Fruit fly (Drosophila melanogaster) whole organism, embryonic: ENCODE measurements around the gene Kyat.

Experiments
- Blimp-1 ChIP-seq: fragments of 200-800 bp; sonication (Bioruptor generic); optimal IDR thresholded peaks from 3 replicates; lab custom pipeline; 2018; ENCODE audit warnings: missing biosample characterization, missing genetic modification characterization, mild to moderate bottlenecking, moderate library complexity, missing genetic modification reagents
- CG1024 ChIP-seq: fragments of 200-800 bp; sonication (Bioruptor generic); IDR thresholded peaks from 2 replicates; pipeline ENCODE4 v1.3.6; 2022; ENCODE audit warnings: missing biosample characterization, missing genetic modification characterization
- CG10274 ChIP-seq: fragments of 200-800 bp; sonication (Bioruptor generic); optimal IDR thresholded peaks from 3 replicates; lab custom pipeline; 2017; ENCODE audit warnings: missing biosample characterization, mild to moderate bottlenecking, missing genetic modification characterization
- CG12391 ChIP-seq: fragments of 200-800 bp; sonication (Bioruptor generic); optimal IDR thresholded peaks from 3 replicates; lab custom pipeline; 2018; ENCODE audit warnings: missing biosample characterization, mild to moderate bottlenecking, missing genetic modification characterization, moderate library complexity
- CG14710 ChIP-seq: fragments of 200-800 bp; sonication (Bioruptor generic); optimal IDR thresholded peaks from 3 replicates; lab custom pipeline; 2019; ENCODE audit warnings: missing biosample characterization, mild to moderate bottlenecking, missing genetic modification characterization, moderate library complexity
- CG15073 ChIP-seq: fragments of 200-800 bp; sonication (Bioruptor generic); optimal IDR thresholded peaks from 2 replicates; lab custom pipeline; 2016; ENCODE audit warnings: missing biosample characterization, missing genetic modification characterization
- CG1647 ChIP-seq: fragments of 200-800 bp; sonication (Bioruptor generic); optimal IDR thresholded peaks from 3 replicates; lab custom pipeline; 2016; ENCODE audit warnings: missing biosample characterization, missing genetic modification characterization
- CG16863 ChIP-seq: fragments of 200-800 bp; sonication (Bioruptor generic); optimal IDR thresholded peaks from 3 replicates; lab custom pipeline; 2016; ENCODE audit warnings: missing biosample characterization, missing genetic modification characterization
- CG17359 ChIP-seq: fragments of 200-800 bp; sonication (Bioruptor generic); optimal IDR thresholded peaks from 3 replicates; lab custom pipeline; 2018; ENCODE audit warnings: missing biosample characterization, mild to moderate bottlenecking, missing genetic modification characterization, moderate library complexity
- CG32767 ChIP-seq: fragments of 200-800 bp; sonication (Bioruptor generic); IDR thresholded peaks from 2 replicates; pipeline ENCODE4 v1.3.6; 2022; ENCODE audit warnings: missing biosample characterization, missing genetic modification characterization
- CG34224 ChIP-seq: fragments of 200-800 bp; sonication (Bioruptor generic); IDR thresholded peaks from 3 replicates; pipeline ENCODE4 v1.3.6; 2022; ENCODE audit warnings: missing biosample characterization, missing genetic modification characterization; ENCODE audit not compliant: partially characterized antibody
- CG3995 ChIP-seq: fragments of 200-800 bp; sonication (Bioruptor generic); optimal IDR thresholded peaks from 3 replicates; lab custom pipeline; 2016; ENCODE audit warnings: missing biosample characterization, missing genetic modification characterization
- CG5180 ChIP-seq: fragments of 200-800 bp; sonication (Bioruptor generic); optimal IDR thresholded peaks from 3 replicates; lab custom pipeline; 2017; ENCODE audit warnings: missing biosample characterization, missing genetic modification characterization, mild to moderate bottlenecking, moderate library complexity, missing genetic modification reagents
- CG6175 ChIP-seq: fragments of 200-800 bp; sonication (Bioruptor generic); IDR thresholded peaks from 3 replicates; pipeline ENCODE4 v1.3.6; 2022; ENCODE audit warnings: missing biosample characterization, missing genetic modification characterization
- CG6689 ChIP-seq: fragments of 200-800 bp; sonication (Bioruptor generic); IDR thresholded peaks from 2 replicates; pipeline ENCODE4 v1.3.6; 2022; ENCODE audit warnings: missing biosample characterization, missing genetic modification characterization
- CG6765 ChIP-seq: fragments of 200-800 bp; sonication (Bioruptor generic); optimal IDR thresholded peaks from 3 replicates; lab custom pipeline; 2017; ENCODE audit warnings: missing biosample characterization, mild to moderate bottlenecking, missing genetic modification characterization
- CG7271 ChIP-seq: fragments of 200-800 bp; sonication (Bioruptor generic); optimal IDR thresholded peaks from 2 replicates; lab custom pipeline; 2018; ENCODE audit warnings: missing biosample characterization, mild to moderate bottlenecking, missing genetic modification characterization, moderate library complexity
- CG8765 ChIP-seq: fragments of 200-800 bp; sonication (Bioruptor generic); IDR thresholded peaks from 2 replicates; pipeline ENCODE4 v1.3.6; 2022; ENCODE audit warnings: missing biosample characterization, missing genetic modification characterization
- D19A ChIP-seq: fragments of 200-800 bp; optimal IDR thresholded peaks from 3 replicates; lab custom pipeline; 2019; ENCODE audit warnings: missing biosample characterization, mild to moderate bottlenecking, missing genetic modification characterization, moderate library complexity
- Fer1 ChIP-seq: fragments of 200-800 bp; sonication (Bioruptor generic); optimal IDR thresholded peaks from 2 replicates; lab custom pipeline; 2017; ENCODE audit warnings: missing biosample characterization, mild to moderate bottlenecking, missing genetic modification characterization
- Gug ChIP-seq: fragments of 200-800 bp; sonication (Bioruptor generic); IDR thresholded peaks from 4 replicates; pipeline ENCODE4 v1.3.6; 2022; ENCODE audit warnings: missing biosample characterization, missing genetic modification characterization
- Hr78 ChIP-seq, 2 experiments: fragments of 200-800 bp in 1 of 2; fragments of >200 bp in 1 of 2; sonication (Bioruptor generic) in 1 of 2; optimal IDR thresholded peaks; 2 replicates each; lab custom pipeline; 2017 to 2019; ENCODE audit warnings: missing biosample characterization in 2 of 2, missing genetic modification characterization in 2 of 2, mild to moderate bottlenecking in 1 of 2, moderate library complexity in 1 of 2
- Lhr ChIP-seq: fragments of 200-800 bp; sonication (Bioruptor generic); optimal IDR thresholded peaks from 3 replicates; lab custom pipeline; 2017; ENCODE audit warnings: mild to moderate bottlenecking, missing biosample characterization, missing genetic modification reagents, missing genetic modification characterization
- MBD-R2 ChIP-seq: fragments of 200-800 bp; sonication (Bioruptor generic); IDR thresholded peaks from 2 replicates; pipeline ENCODE4 v1.3.6; 2022; ENCODE audit warnings: missing biosample characterization, missing genetic modification characterization
- Med ChIP-seq: fragments of 200-800 bp; sonication (Bioruptor generic); peaks from one replicate; lab custom pipeline; 2016; ENCODE audit warnings: missing biosample characterization, missing genetic modification characterization, mild to moderate bottlenecking, inconsistent platforms, moderate library complexity
- Mes4 ChIP-seq: fragments of 200-800 bp; sonication (Bioruptor generic); optimal IDR thresholded peaks from 2 replicates; lab custom pipeline; 2016; ENCODE audit warnings: missing biosample characterization, missing genetic modification characterization
- NC2α ChIP-seq: fragments of 200-800 bp; sonication (Bioruptor generic); optimal IDR thresholded peaks from 2 replicates; lab custom pipeline; 2016; ENCODE audit warnings: missing biosample characterization, missing genetic modification characterization
- Ptx1 ChIP-seq: fragments of 200-800 bp; sonication (Bioruptor generic); IDR thresholded peaks from 2 replicates; pipeline ENCODE4 v1.3.6; 2022; ENCODE audit warnings: missing biosample characterization, missing genetic modification characterization
- Sox102F ChIP-seq: fragments of 200-800 bp; sonication (Bioruptor generic); optimal IDR thresholded peaks from 2 replicates; lab custom pipeline; 2018; ENCODE audit warnings: missing biosample characterization, mild to moderate bottlenecking, missing genetic modification characterization, moderate library complexity
- Trl ChIP-seq, 3 experiments: fragments of >200 bp in 2 of 3; fragments of 200-800 bp in 1 of 3; sonication (Bioruptor generic) in 1 of 3; optimal IDR thresholded peaks; 2 replicates in 1 of 3; 3 replicates in 2 of 3; lab custom pipeline; 2016 to 2017; ENCODE audit warnings: missing biosample characterization in 1 of 3, missing genetic modification characterization in 1 of 3
- YL-1 ChIP-seq: fragments of 200-800 bp; sonication (Bioruptor generic); optimal IDR thresholded peaks from 3 replicates; lab custom pipeline; 2017; ENCODE audit warnings: missing biosample characterization, mild to moderate bottlenecking, missing genetic modification characterization
- crp ChIP-seq, 2 experiments: fragments of 200-800 bp; sonication (Bioruptor generic); optimal IDR thresholded peaks; 2 replicates in 1 of 2; 3 replicates in 1 of 2; lab custom pipeline; 2017; ENCODE audit warnings: missing biosample characterization in 2 of 2, missing genetic modification characterization in 2 of 2, mild to moderate bottlenecking in 1 of 2, moderate library complexity in 1 of 2
- da ChIP-seq: fragments of 200-800 bp; sonication (Bioruptor generic); optimal IDR thresholded peaks from 2 replicates; lab custom pipeline; 2016; ENCODE audit warnings: missing biosample characterization, missing genetic modification characterization
- emc ChIP-seq: fragments of 200-800 bp; sonication (Bioruptor generic); optimal IDR thresholded peaks from 2 replicates; lab custom pipeline; 2016; ENCODE audit warnings: missing biosample characterization, missing genetic modification characterization
- ems ChIP-seq: fragments of 200-800 bp; sonication (Bioruptor generic); optimal IDR thresholded peaks from 3 replicates; lab custom pipeline; 2016; ENCODE audit warnings: missing biosample characterization, missing genetic modification characterization
- ham ChIP-seq: fragments of 200-800 bp; sonication (Bioruptor generic); IDR thresholded peaks from 2 replicates; pipeline ENCODE4 v1.3.6; 2022; ENCODE audit warnings: missing biosample characterization, missing genetic modification characterization
- knrl ChIP-seq: fragments of 200-800 bp; sonication (Bioruptor generic); IDR thresholded peaks from 3 replicates; pipeline ENCODE4 v1.3.6; 2022; ENCODE audit warnings: missing biosample characterization, missing genetic modification characterization; ENCODE audit not compliant: partially characterized antibody
- lab ChIP-seq: fragments of 200-800 bp; sonication (Bioruptor generic); optimal IDR thresholded peaks from 3 replicates; lab custom pipeline; 2017; ENCODE audit warnings: missing biosample characterization, missing genetic modification characterization, mild to moderate bottlenecking, moderate library complexity, missing genetic modification reagents
- nmo ChIP-seq: fragments of 200-800 bp; sonication (Bioruptor generic); optimal IDR thresholded peaks from 2 replicates; lab custom pipeline; 2018; ENCODE audit warnings: missing biosample characterization, mild to moderate bottlenecking, missing genetic modification characterization, moderate library complexity
- odd ChIP-seq: fragments of 200-800 bp; sonication (Bioruptor generic); optimal IDR thresholded peaks from 2 replicates; lab custom pipeline; 2017; ENCODE audit warnings: missing biosample characterization, mild to moderate bottlenecking, missing genetic modification characterization
- pb ChIP-seq: fragments of 200-800 bp; sonication (Bioruptor generic); optimal IDR thresholded peaks from 3 replicates; lab custom pipeline; 2016; ENCODE audit warnings: missing biosample characterization, missing genetic modification characterization
- pum ChIP-seq: fragments of 200-800 bp; sonication (Bioruptor generic); optimal IDR thresholded peaks from 2 replicates; lab custom pipeline; 2016; ENCODE audit warnings: missing biosample characterization, missing genetic modification characterization
- sens ChIP-seq: fragments of 200-800 bp; sonication (Bioruptor generic); peaks from one replicate; lab custom pipeline; 2016; ENCODE audit warnings: missing biosample characterization, missing genetic modification characterization
- shn ChIP-seq: fragments of 200-800 bp; sonication (Bioruptor generic); optimal IDR thresholded peaks from 3 replicates; lab custom pipeline; 2016; ENCODE audit warnings: missing biosample characterization, missing genetic modification characterization
- tio ChIP-seq: fragments of 200-800 bp; sonication (Bioruptor generic); optimal IDR thresholded peaks from 2 replicates; lab custom pipeline; 2017; ENCODE audit warnings: missing biosample characterization, missing genetic modification characterization, inconsistent platforms
- toy ChIP-seq: fragments of 200-800 bp; sonication (Bioruptor generic); IDR thresholded peaks from 2 replicates; pipeline ENCODE4 v1.3.6; 2022; ENCODE audit warnings: missing biosample characterization, missing genetic modification characterization
- wdn ChIP-seq: fragments of 200-800 bp; sonication (Bioruptor generic); IDR thresholded peaks from 2 replicates; pipeline ENCODE4 v1.3.6; 2022; ENCODE audit warnings: missing biosample characterization, missing genetic modification characterization
- zen ChIP-seq: fragments of 200-800 bp; sonication (Bioruptor generic); optimal IDR thresholded peaks from 3 replicates; lab custom pipeline; 2018; ENCODE audit warnings: missing biosample characterization, mild to moderate bottlenecking, missing genetic modification characterization, moderate library complexity

Gene Kyat

dm6 chr3R:11779357-11780018, 42.8 kb downstream of the Kyat start (continued):
- peak; percentile 95 for TF ChIP-seq nmo
- peak; percentile 99 for TF ChIP-seq D19A (tag; lab: Kevin White, UChicago)
- peak; percentile 16 for TF ChIP-seq ems (GFP tag; lab: Kevin White, UChicago)
- TF ChIP-seq CG10274 (GFP tag; lab: Kevin White, UChicago): peak; percentile 94
- no peak for TF ChIP-seq ham
- TF ChIP-seq CG14710 (tag; lab: Kevin White, UChicago): peak; percentile 89
- no peak for TF ChIP-seq knrl
- TF ChIP-seq MBD-R2 (GFP tag; lab: Robert Waterston, UW): no peak
- TF ChIP-seq CG15073 (GFP tag; lab: Kevin White, UChicago): peak; percentile 43
- TF ChIP-seq CG34224: no peak
- TF ChIP-seq CG12391 (tag; lab: Kevin White, UChicago): peak; percentile 87
- peak; percentile 39 for TF ChIP-seq pum (GFP tag; lab: Kevin White, UChicago)
- TF ChIP-seq da: no peak
- TF ChIP-seq Blimp-1 (GFP tag; lab: Kevin White, UChicago): no peak
- no peak for TF ChIP-seq pb (GFP tag; lab: Kevin White, UChicago)
- TF ChIP-seq sens: peak; percentile 98
- TF ChIP-seq tio (GFP tag; lab: Kevin White, UChicago): peak; percentile 79
- peak; percentile 63 for TF ChIP-seq odd (GFP tag; lab: Kevin White, UChicago)
- peak; percentile 48 for TF ChIP-seq shn (GFP tag; lab: Kevin White, UChicago)
- no peak for TF ChIP-seq CG6175 (GFP tag; lab: Robert Waterston, UW)
- TF ChIP-seq CG8765 (GFP tag; lab: Robert Waterston, UW): peak; percentile 32; the same call in 1 of the 2 replicates
- TF ChIP-seq Mes4: peak; percentile 76
- peak; percentile 46 for TF ChIP-seq CG1647
- no peak for TF ChIP-seq CG7271 (tag; lab: Kevin White, UChicago)
- TF ChIP-seq Ptx1 (GFP tag; lab: Robert Waterston, UW): peak; percentile 35; the same call in 1 of the 2 replicates
- no peak; the same call in none of the 2 replicates for TF ChIP-seq CG32767
- TF ChIP-seq toy (GFP tag; lab: Robert Waterston, UW): no peak
- peak; percentile 59 for TF ChIP-seq CG16863 (GFP tag; lab: Kevin White, UChicago)
- TF ChIP-seq lab (GFP tag; lab: Kevin White, UChicago): peak; percentile 14
- TF ChIP-seq Sox102F (GFP tag; lab: Kevin White, UChicago): peak; percentile 77
- peak in 1 of 2 experiments; percentile 14 for TF ChIP-seq Hr78 (GFP tag; optimal IDR thresholded peaks at IDR 0.05; lab: Kevin White, UChicago)
- TF ChIP-seq NC2α (GFP tag; lab: Kevin White, UChicago): peak; percentile 19
- TF ChIP-seq Med (GFP tag; lab: Kevin White, UChicago): peak; percentile 87
- TF ChIP-seq Gug (GFP tag; lab: Robert Waterston, UW): peak; percentile 63; the same call in 2 of the 4 replicates
- no peak for TF ChIP-seq CG5180 (GFP tag; lab: Kevin White, UChicago)
- TF ChIP-seq Fer1 (GFP tag; lab: Kevin White, UChicago): no peak
- peak; percentile 70 for TF ChIP-seq zen (tag; lab: Kevin White, UChicago)
- peak; percentile 74 for TF ChIP-seq Lhr (GFP tag; lab: Kevin White, UChicago)
- TF ChIP-seq CG1024 (GFP tag; lab: Robert Waterston, UW): 0 out of 2 replicates have a peak, but pooled peaks have one; percentile 26
- 0 out of 2 replicates have a peak, but pooled peaks have one; percentile 23 for TF ChIP-seq wdn (GFP tag; lab: Robert Waterston, UW)
- peak; percentile 71 for TF ChIP-seq CG17359 (tag; lab: Kevin White, UChicago)
- TF ChIP-seq crp (GFP tag; optimal IDR thresholded peaks at IDR 0.05; lab: Kevin White, UChicago): no peak
- no peak for TF ChIP-seq CG6765 (GFP tag; lab: Kevin White, UChicago)
- TF ChIP-seq Trl (optimal IDR thresholded peaks at IDR 0.05; lab: Kevin White, UChicago): peak in 1 of 2 experiments; percentile 91
- TF ChIP-seq Trl (GFP tag; optimal IDR thresholded peaks at IDR 0.05; lab: Kevin White, UChicago): peak; percentile 63
- TF ChIP-seq YL-1 (GFP tag; lab: Kevin White, UChicago): no peak
- TF ChIP-seq emc (GFP tag; lab: Kevin White, UChicago): no peak
- peak; percentile 48 for TF ChIP-seq CG6689 (GFP tag; lab: Robert Waterston, UW)
- TF ChIP-seq CG3995 (GFP tag; lab: Kevin White, UChicago): no peak
